Worm (Caenorhabditis elegans) whole organism, L3 larva: ENCODE data around the gene cec-5.

Source experiments
- ZK546.5 ChIP-seq: sonication (generic microtip); optimal IDR thresholded peaks from 2 replicates; lab custom pipeline; 2017; ENCODE audit warnings: missing biosample characterization, missing genetic modification characterization
- aly-2 ChIP-seq: fragments of 150-350 bp; optimal IDR thresholded peaks from 2 replicates; lab custom pipeline; 2014; ENCODE audit warnings: missing biosample characterization, missing genetic modification characterization
- ama-1 ChIP-seq: fragments of 150-350 bp; optimal IDR thresholded peaks from 2 replicates; lab custom pipeline; 2018
- ceh-16 ChIP-seq: sonication (generic microtip); optimal IDR thresholded peaks from 2 replicates; lab custom pipeline; 2017; ENCODE audit warnings: missing biosample characterization, missing genetic modification characterization
- ceh-28 ChIP-seq: fragments of 150-350 bp; optimal IDR thresholded peaks from 2 replicates; lab custom pipeline; 2014; ENCODE audit warnings: missing biosample characterization, missing genetic modification reagents, missing genetic modification characterization
- ceh-82 ChIP-seq: fragments of 150-350 bp; optimal IDR thresholded peaks from 2 replicates; lab custom pipeline; 2014; ENCODE audit warnings: missing biosample characterization, missing genetic modification characterization
- daf-12 ChIP-seq: fragments of 150-350 bp; optimal IDR thresholded peaks from 2 replicates; lab custom pipeline; 2014; ENCODE audit warnings: missing biosample characterization, missing genetic modification reagents, missing genetic modification characterization
- egl-27 ChIP-seq: sonication (generic microtip); optimal IDR thresholded peaks from 4 replicates; lab custom pipeline; 2017; ENCODE audit warnings: missing biosample characterization, missing genetic modification reagents, missing genetic modification characterization
- egl-5 ChIP-seq: fragments of 150-350 bp; optimal IDR thresholded peaks from 2 replicates; lab custom pipeline; 2017; ENCODE audit warnings: missing biosample characterization, missing genetic modification reagents, missing genetic modification characterization, inconsistent platforms
- elt-2 ChIP-seq: sonication (generic microtip); optimal IDR thresholded peaks from 2 replicates; lab custom pipeline; 2016; ENCODE audit warnings: missing genetic modification reagents, mild to moderate bottlenecking, missing genetic modification characterization, missing compliant biosample characterization
- elt-3 ChIP-seq, 3 experiments: fragments of 150-350 bp in 1 of 3; sonication (generic microtip) in 2 of 3; optimal IDR thresholded peaks; 2 replicates in 2 of 3; 4 replicates in 1 of 3; lab custom pipeline; 2014 to 2017; ENCODE audit warnings: missing biosample characterization in 3 of 3, missing genetic modification characterization in 3 of 3
- fkh-10 ChIP-seq: sonication (generic microtip); optimal IDR thresholded peaks from 2 replicates; lab custom pipeline; 2017; ENCODE audit warnings: missing biosample characterization, missing genetic modification reagents, missing genetic modification characterization
- fkh-2 ChIP-seq: fragments of 150-350 bp; optimal IDR thresholded peaks from 2 replicates; lab custom pipeline; 2014; ENCODE audit warnings: missing biosample characterization, missing genetic modification reagents, missing genetic modification characterization
- fos-1 ChIP-seq: fragments of 150-350 bp; optimal IDR thresholded peaks from 2 replicates; lab custom pipeline; 2014; ENCODE audit warnings: missing biosample characterization, missing genetic modification characterization
- hmg-11 ChIP-seq: sonication (generic microtip); optimal IDR thresholded peaks from 2 replicates; lab custom pipeline; 2016; ENCODE audit warnings: missing genetic modification characterization, missing compliant biosample characterization
- lin-15B ChIP-seq: fragments of 150-350 bp; optimal IDR thresholded peaks from 2 replicates; lab custom pipeline; 2014; ENCODE audit warnings: missing biosample characterization, missing genetic modification characterization
- lin-39 ChIP-seq: fragments of 150-350 bp; optimal IDR thresholded peaks from 2 replicates; lab custom pipeline; 2018; ENCODE audit warnings: missing biosample characterization, missing genetic modification reagents, missing genetic modification characterization
- mml-1 ChIP-seq: fragments of 150-350 bp; sonication (generic microtip); optimal IDR thresholded peaks from 3 replicates; lab custom pipeline; 2014; ENCODE audit warnings: missing biosample characterization, missing genetic modification characterization
- nfya-1 ChIP-seq: sonication (generic microtip); optimal IDR thresholded peaks from 2 replicates; lab custom pipeline; 2017; ENCODE audit warnings: missing genetic modification characterization, mild to moderate bottlenecking, missing compliant biosample characterization, antibody characterized with exemption, moderate library complexity; ENCODE audit not compliant: insufficient read depth
- nhr-11 ChIP-seq: fragments of 150-350 bp; optimal IDR thresholded peaks from 2 replicates; lab custom pipeline; 2014; ENCODE audit warnings: missing biosample characterization, missing genetic modification characterization
- nhr-12 ChIP-seq: fragments of 150-350 bp; optimal IDR thresholded peaks from 2 replicates; lab custom pipeline; 2014; ENCODE audit warnings: missing biosample characterization, missing genetic modification characterization
- nhr-23 ChIP-seq: fragments of 150-350 bp; optimal IDR thresholded peaks from 2 replicates; lab custom pipeline; 2014; ENCODE audit warnings: missing biosample characterization, missing genetic modification reagents, missing genetic modification characterization
- nhr-237 ChIP-seq: fragments of 150-350 bp; optimal IDR thresholded peaks from 2 replicates; lab custom pipeline; 2014; ENCODE audit warnings: missing biosample characterization, missing genetic modification characterization
- nhr-25 ChIP-seq: sonication (generic microtip); optimal IDR thresholded peaks from 2 replicates; lab custom pipeline; 2017; ENCODE audit warnings: missing biosample characterization, missing genetic modification characterization
- nhr-28 ChIP-seq: fragments of 150-350 bp; optimal IDR thresholded peaks from 2 replicates; lab custom pipeline; 2014; ENCODE audit warnings: missing biosample characterization, missing genetic modification characterization
- nhr-43 ChIP-seq: sonication (generic microtip); optimal IDR thresholded peaks from 2 replicates; lab custom pipeline; 2016; ENCODE audit warnings: mild to moderate bottlenecking, missing genetic modification characterization, missing compliant biosample characterization; ENCODE audit not compliant: poor library complexity, severe bottlenecking
- nhr-67 ChIP-seq: fragments of 150-350 bp; optimal IDR thresholded peaks from 2 replicates; lab custom pipeline; 2014; ENCODE audit warnings: missing biosample characterization, missing genetic modification characterization
- nhr-76 ChIP-seq: fragments of 150-350 bp; sonication (generic microtip); optimal IDR thresholded peaks from 5 replicates; lab custom pipeline; 2014; ENCODE audit warnings: missing biosample characterization, missing genetic modification characterization
- nhr-77 ChIP-seq: fragments of 150-350 bp; optimal IDR thresholded peaks from 2 replicates; lab custom pipeline; 2014; ENCODE audit warnings: missing biosample characterization, missing genetic modification characterization
- pha-4 ChIP-seq: fragments of 150-350 bp; optimal IDR thresholded peaks from 2 replicates; lab custom pipeline; 2014; ENCODE audit warnings: missing biosample characterization, missing genetic modification reagents, missing genetic modification characterization
- pqm-1 ChIP-seq: fragments of 150-350 bp; optimal IDR thresholded peaks from 2 replicates; lab custom pipeline; 2017; ENCODE audit warnings: missing biosample characterization, missing genetic modification characterization, inconsistent platforms
- snpc-4 ChIP-seq: fragments of 150-350 bp; optimal IDR thresholded peaks from 2 replicates; lab custom pipeline; 2014; ENCODE audit warnings: missing biosample characterization, missing genetic modification characterization
- unc-39 ChIP-seq: sonication (generic microtip); optimal IDR thresholded peaks from 4 replicates; lab custom pipeline; 2017; ENCODE audit warnings: missing biosample characterization, missing genetic modification characterization
- zag-1 ChIP-seq: fragments of 150-350 bp; optimal IDR thresholded peaks from 2 replicates; lab custom pipeline; 2014; ENCODE audit warnings: missing biosample characterization, missing genetic modification characterization
- ztf-11 ChIP-seq: fragments of 150-350 bp; optimal IDR thresholded peaks from 2 replicates; lab custom pipeline; 2014; ENCODE audit warnings: missing biosample characterization, missing genetic modification characterization

Gene cec-5

ce11 chrIV:7620450-7620849 lies 40.5 kb upstream of the cec-5 start:
- TF ChIP-seq unc-39 (tag; lab: Kevin White, UChicago) = no peak
- peak; percentile 40 for TF ChIP-seq nfya-1

- peak; percentile 14 for TF ChIP-seq hmg-11
- TF ChIP-seq snpc-4 = peak; percentile 21
- no peak for TF ChIP-seq ZK546.5 (tag; lab: Kevin White, UChicago)
- no peak for TF ChIP-seq pha-4 (tag; lab: Kevin White, UChicago)
- peak; percentile 69 for TF ChIP-seq lin-39 (tag; lab: Kevin White, UChicago)
- no peak for TF ChIP-seq nhr-76 (tag; lab: Kevin White, UChicago)
- TF ChIP-seq elt-3 (tag; optimal IDR thresholded peaks at IDR 0.05; lab: Kevin White, UChicago) = no peak
- no peak for TF ChIP-seq ceh-82 (tag; lab: Kevin White, UChicago)
- TF ChIP-seq nhr-28 (tag; lab: Kevin White, UChicago) = no peak
- peak; percentile 51 for TF ChIP-seq nfya-1
- no peak for TF ChIP-seq nhr-25 (tag; lab: Kevin White, UChicago)
- no peak for TF ChIP-seq nhr-11 (tag; lab: Kevin White, UChicago)
- no peak for TF ChIP-seq unc-39 (tag; lab: Kevin White, UChicago)
- TF ChIP-seq ceh-28 (tag; lab: Kevin White, UChicago) = no peak
- no peak for TF ChIP-seq daf-12 (tag; lab: Kevin White, UChicago)
- TF ChIP-seq fkh-10 = peak; percentile 52
- TF ChIP-seq zag-1 (tag; lab: Kevin White, UChicago) = no peak
- TF ChIP-seq fos-1 = no peak
These were observed 39.3 kb upstream of the cec-5 start for ce11 chrIV:7619261-7619660.

ce11 chrIV:7612523-7612922 lies 32.6 kb upstream of the cec-5 start:
- TF ChIP-seq nhr-67 (tag; lab: Kevin White, UChicago) = no peak
- TF ChIP-seq nfya-1 = no peak
- no peak for TF ChIP-seq pqm-1
- no peak for TF ChIP-seq nhr-11 (tag; lab: Kevin White, UChicago)
- no peak for TF ChIP-seq egl-5 (tag; lab: Kevin White, UChicago)
- no peak for TF ChIP-seq ZK546.5 (tag; lab: Kevin White, UChicago)
- no peak for TF ChIP-seq fkh-2 (tag; lab: Kevin White, UChicago)
- no peak for TF ChIP-seq fkh-10
- no peak for TF ChIP-seq nhr-28 (tag; lab: Kevin White, UChicago)
- no peak for TF ChIP-seq ceh-28 (tag; lab: Kevin White, UChicago)
- TF ChIP-seq ama-1 (lab: Kevin White, UChicago) = no peak
- no peak for TF ChIP-seq nhr-237 (tag; lab: Kevin White, UChicago)
- TF ChIP-seq mml-1 (tag; lab: Kevin White, UChicago) = no peak

- peak; percentile 74 for TF ChIP-seq lin-39 (tag; lab: Kevin White, UChicago)
- no peak for TF ChIP-seq egl-27 (tag; lab: Kevin White, UChicago)
- peak; percentile 12 for TF ChIP-seq hmg-11
- TF ChIP-seq nhr-23 (tag; lab: Kevin White, UChicago) = no peak
- no peak for TF ChIP-seq aly-2 (tag; lab: Kevin White, UChicago)
- peak; percentile 19 for TF ChIP-seq nfya-1
- TF ChIP-seq fkh-10 = peak; percentile 5
These were observed 31.5 kb upstream of the cec-5 start for ce11 chrIV:7611396-7611795.

- TF ChIP-seq ceh-16 (tag; lab: Kevin White, UChicago) = no peak
- TF ChIP-seq fkh-10 = no peak
- TF ChIP-seq ZK546.5 (tag; lab: Kevin White, UChicago) = no peak
- TF ChIP-seq egl-5 (tag; lab: Kevin White, UChicago) = no peak
- TF ChIP-seq nhr-12 (tag; lab: Kevin White, UChicago) = no peak
- no peak for TF ChIP-seq elt-2 (tag; lab: Kevin White, UChicago)
- TF ChIP-seq ceh-28 (tag; lab: Kevin White, UChicago) = no peak
- TF ChIP-seq pqm-1 = no peak
- TF ChIP-seq elt-3 (tag; optimal IDR thresholded peaks at IDR 0.05; lab: Kevin White, UChicago) = no peak
- TF ChIP-seq unc-39 (tag; lab: Kevin White, UChicago) = no peak
- TF ChIP-seq lin-39 (tag; lab: Kevin White, UChicago) = no peak
These were observed 28.2 kb upstream of the cec-5 start for ce11 chrIV:7608111-7608510.

ce11 chrIV:7605413-7605812 lies 25.5 kb upstream of the cec-5 start:
- TF ChIP-seq nhr-43 (tag; lab: Kevin White, UChicago) (no peak), ztf-11 (tag; lab: Kevin White, UChicago) (no peak), unc-39 (tag; lab: Kevin White, UChicago) (no peak), elt-3 (tag; optimal IDR thresholded peaks at IDR 0.05; lab: Kevin White, UChicago) (no peak), lin-15B (no peak), nhr-28 (tag; lab: Kevin White, UChicago) (no peak), ceh-28 (tag; lab: Kevin White, UChicago) (no peak), nhr-67 (tag; lab: Kevin White, UChicago) (no peak), nhr-77 (tag; lab: Kevin White, UChicago) (no peak)
